Worm (Caenorhabditis elegans): ENCODE measurements around the gene C18B10.6.

C18B10.6 gene

DNA sequence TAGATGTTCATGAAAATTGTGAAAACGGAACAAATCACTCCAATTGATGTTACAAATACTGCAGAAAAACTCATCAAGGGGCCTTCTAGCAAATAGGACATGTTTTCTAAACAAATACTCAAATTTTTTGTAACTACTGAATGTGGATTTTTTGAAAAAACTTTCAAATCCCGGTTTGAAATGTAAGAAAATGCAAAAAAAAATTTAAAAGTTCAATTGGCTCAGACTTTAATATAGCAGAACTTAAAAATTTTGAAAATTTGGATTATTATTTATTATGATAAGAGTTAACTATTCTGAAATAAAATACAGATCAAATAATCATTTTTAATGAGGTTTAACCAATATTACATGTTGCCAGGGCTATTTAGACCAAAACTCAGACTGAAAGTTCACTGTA lies 9.5 kb upstream of the C18B10.6 start, which contains the start of gene srbc-9:
TSS of gene srbc-9 (minus strand) at position 101 of the 400 bp plus-strand sequence.
- TF ChIP-seq ama-1 (optimal IDR thresholded peaks at IDR 0.05) (no peak), lin-1 (GFP tag; IDR thresholded peaks at IDR 0.05) (no peak), cey-2 (tag; optimal IDR thresholded peaks at IDR 0.05; ENCODE audit: borderline replicate concordance, insufficient read depth) (no peak), vab-7 (GFP tag; IDR thresholded peaks at IDR 0.05) (no peak), egl-27 (tag; optimal IDR thresholded peaks at IDR 0.05) (no peak), ceh-28 (tag; optimal IDR thresholded peaks at IDR 0.05) (no peak), madf-9 (GFP tag; conservative IDR thresholded peaks at IDR 0.05) (no peak), ceh-62 (tag; optimal IDR thresholded peaks at IDR 0.05) (no peak), unc-39 (tag; optimal IDR thresholded peaks at IDR 0.05) (no peak), zip-11 (GFP tag; IDR thresholded peaks at IDR 0.05) (no peak), lin-15B (tag; optimal IDR thresholded peaks at IDR 0.05) (no peak), ctbp-1 (GFP tag; IDR thresholded peaks at IDR 0.05) (no peak), aly-2 (tag; optimal IDR thresholded peaks at IDR 0.05) (no peak), saeg-2 (GFP tag; IDR thresholded peaks at IDR 0.05) (no peak), gei-8 (GFP tag; optimal IDR thresholded peaks at IDR 0.05) (no peak), nhr-102 (tag; optimal IDR thresholded peaks at IDR 0.05) (no peak), lin-39 (tag; optimal IDR thresholded peaks at IDR 0.05) (no peak), mxl-2 (GFP tag; conservative IDR thresholded peaks at IDR 0.05) (no peak), hlh-30 (tag; optimal IDR thresholded peaks at IDR 0.05; ENCODE audit: insufficient read depth) (no peak)

- TF ChIP-seq T20F7.1 (GFP tag; optimal IDR thresholded peaks at IDR 0.05) (no peak), ceh-44 (GFP tag; IDR thresholded peaks at IDR 0.05) (no peak), nhr-25 (tag; optimal IDR thresholded peaks at IDR 0.05; ENCODE audit: borderline replicate concordance, insufficient read depth) (no peak), daf-19 (GFP tag; conservative IDR thresholded peaks at IDR 0.05) (no peak), snpc-4 (tag; optimal IDR thresholded peaks at IDR 0.05) (no peak), tag-97 (GFP tag; IDR thresholded peaks at IDR 0.05) (no peak), cey-2 (tag; optimal IDR thresholded peaks at IDR 0.05; ENCODE audit: borderline replicate concordance, insufficient read depth) (no peak), mdt-29 (GFP tag; IDR thresholded peaks at IDR 0.05) (no peak), nhr-41 (GFP tag; IDR thresholded peaks at IDR 0.05) (no peak)
These were observed 6.7 kb upstream of the C18B10.6 start, which contains the start of gene srbc-7 for ce11 chrV:7487518-7487917. Gene srbc-7, minus strand, starts transcription at chrV:7487618.

DNA sequence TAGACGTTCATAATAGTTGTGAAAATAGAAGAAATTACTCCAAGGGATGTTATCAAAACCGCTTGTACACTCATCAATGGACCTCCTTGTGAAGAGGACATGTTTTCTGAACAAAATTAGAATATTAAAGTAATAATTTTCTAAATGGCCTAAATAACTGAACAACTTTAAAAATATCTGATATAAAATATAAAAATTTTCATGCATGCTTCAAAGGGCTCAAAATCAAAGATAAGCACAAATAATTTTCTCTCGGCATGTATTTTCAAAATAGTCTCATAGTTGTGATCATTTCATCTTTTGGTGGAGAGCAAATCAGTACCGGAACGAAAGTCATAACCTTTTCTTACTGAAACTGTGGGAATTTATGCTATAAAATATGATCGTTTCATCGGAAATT lies 4.2 kb upstream of the C18B10.6 start, which contains the start of gene srbc-8:
TSS of gene srbc-8 (minus strand) at position 101 of the 400 bp plus-strand sequence.
- no peak for TF ChIP-seq unc-130 (GFP tag; optimal IDR thresholded peaks at IDR 0.05)
- TF ChIP-seq F37D6.2 (tag; optimal IDR thresholded peaks at IDR 0.05) = no peak
- TF ChIP-seq nhr-10 (tag; optimal IDR thresholded peaks at IDR 0.05) = no peak
- no peak for TF ChIP-seq ceh-20 (GFP tag; IDR thresholded peaks at IDR 0.05)
- TF ChIP-seq Y48G9A.11 (GFP tag; IDR thresholded peaks at IDR 0.05) = no peak
- TF ChIP-seq duxl-1 (tag; optimal IDR thresholded peaks at IDR 0.05; ENCODE audit: poor library complexity) = no peak
- TF ChIP-seq zip-2 (tag; optimal IDR thresholded peaks at IDR 0.05) = no peak
- no peak for TF ChIP-seq fkh-10 (GFP tag; optimal IDR thresholded peaks at IDR 0.05)
- no peak for TF ChIP-seq ama-1 (optimal IDR thresholded peaks at IDR 0.05)
- no peak for TF ChIP-seq Y105C5A.15 (GFP tag; IDR thresholded peaks at IDR 0.05)

ce11 chrV:7478404-7478803 lies 2.4 kb downstream of the C18B10.6 start, which contains the start of gene str-190:
Gene str-190, minus strand, starts transcription at chrV:7478504.
- TF ChIP-seq mxl-2 (GFP tag; conservative IDR thresholded peaks at IDR 0.05) (no peak), set-16 (GFP tag; IDR thresholded peaks at IDR 0.05) (no peak), unc-130 (GFP tag; optimal IDR thresholded peaks at IDR 0.05) (no peak), F37D6.2 (tag; optimal IDR thresholded peaks at IDR 0.05) (no peak), gei-8 (GFP tag; optimal IDR thresholded peaks at IDR 0.05) (no peak), mes-2 (tag; optimal IDR thresholded peaks at IDR 0.05; ENCODE audit: poor library complexity, severe bottlenecking) (no peak), nhr-102 (tag; optimal IDR thresholded peaks at IDR 0.05) (no peak), ceh-44 (GFP tag; IDR thresholded peaks at IDR 0.05) (no peak), egl-27 (tag; optimal IDR thresholded peaks at IDR 0.05) (no peak), zip-2 (tag; optimal IDR thresholded peaks at IDR 0.05) (no peak), pha-4 (GFP tag; IDR thresholded peaks at IDR 0.05) (no peak), pha-4 (tag; optimal IDR thresholded peaks at IDR 0.05) (no peak), hlh-11 (tag; optimal IDR thresholded peaks at IDR 0.05) (no peak), spr-3 (GFP tag; optimal IDR thresholded peaks at IDR 0.05) (no peak), lir-3 (tag; optimal IDR thresholded peaks at IDR 0.05) (no peak), spr-1 (tag; optimal IDR thresholded peaks at IDR 0.05) (no peak)

Measured in whole organism, L4 larva.